Worm (Caenorhabditis elegans) whole organism, late embryonic: ENCODE measurements around the gene ent-1.

ENCODE experiments used
- F13H6.1 ChIP-seq: sonication (generic microtip); optimal IDR thresholded peaks from 2 replicates; lab custom pipeline; 2016; ENCODE audit warnings: missing genetic modification characterization, missing compliant biosample characterization
- K02D7.2 ChIP-seq: sonication (generic microtip); optimal IDR thresholded peaks from 2 replicates; lab custom pipeline; 2017; ENCODE audit warnings: mild to moderate bottlenecking, missing genetic modification characterization, missing compliant biosample characterization
- ama-1 ChIP-seq: fragments of 150-350 bp; optimal IDR thresholded peaks from 2 replicates; lab custom pipeline; 2014
- ceh-18 ChIP-seq: sonication (generic microtip); optimal IDR thresholded peaks from 2 replicates; lab custom pipeline; 2016; ENCODE audit warnings: missing genetic modification characterization, missing compliant biosample characterization
- ceh-22 ChIP-seq: sonication (generic microtip); optimal IDR thresholded peaks from 2 replicates; lab custom pipeline; 2017; ENCODE audit warnings: missing biosample characterization, missing genetic modification characterization
- ceh-24 ChIP-seq: sonication (generic microtip); optimal IDR thresholded peaks from 2 replicates; lab custom pipeline; 2016; ENCODE audit warnings: mild to moderate bottlenecking, missing genetic modification characterization, missing compliant biosample characterization
- ceh-30 ChIP-seq: fragments of 150-350 bp; optimal IDR thresholded peaks from 2 replicates; lab custom pipeline; 2014; ENCODE audit warnings: missing biosample characterization, missing genetic modification characterization
- ceh-31 ChIP-seq: sonication (generic microtip); optimal IDR thresholded peaks from 2 replicates; lab custom pipeline; 2016; ENCODE audit warnings: missing genetic modification characterization, missing compliant biosample characterization
- ceh-34 ChIP-seq: sonication (generic microtip); optimal IDR thresholded peaks from 2 replicates; lab custom pipeline; 2016; ENCODE audit warnings: mild to moderate bottlenecking, missing genetic modification characterization, missing compliant biosample characterization
- ceh-45 ChIP-seq: fragments of 200-800 bp; sonication (Bioruptor generic); IDR thresholded peaks from 2 replicates; pipeline ENCODE4 v1.3.6; 2022; ENCODE audit warnings: missing genetic modification reagents, missing genetic modification characterization, missing compliant biosample characterization
- ceh-6 ChIP-seq: fragments of 200-800 bp; sonication (Bioruptor generic); optimal IDR thresholded peaks from 2 replicates; lab custom pipeline; 2018; ENCODE audit warnings: mild to moderate bottlenecking, missing genetic modification characterization, missing compliant biosample characterization
- dve-1 ChIP-seq: sonication (generic microtip); optimal IDR thresholded peaks from 2 replicates; lab custom pipeline; 2017; ENCODE audit warnings: antibody characterized with exemption, mild to moderate bottlenecking, missing genetic modification characterization, missing compliant biosample characterization
- elt-2 ChIP-seq: sonication (generic microtip); optimal IDR thresholded peaks from 2 replicates; lab custom pipeline; 2016; ENCODE audit warnings: missing genetic modification reagents, missing genetic modification characterization, missing compliant biosample characterization
- elt-4 ChIP-seq: sonication (generic microtip); optimal IDR thresholded peaks from 2 replicates; lab custom pipeline; 2016; ENCODE audit warnings: missing genetic modification characterization, missing compliant biosample characterization
- eyg-1 ChIP-seq: sonication (generic microtip); optimal IDR thresholded peaks from 2 replicates; lab custom pipeline; 2016; ENCODE audit warnings: missing genotype, missing genetic modification characterization, missing compliant biosample characterization
- hlh-15 ChIP-seq: sonication (generic microtip); optimal IDR thresholded peaks from 2 replicates; lab custom pipeline; 2016; ENCODE audit warnings: missing genetic modification characterization, missing compliant biosample characterization
- hlh-30 ChIP-seq: sonication (generic microtip); optimal IDR thresholded peaks from 2 replicates; lab custom pipeline; 2017; ENCODE audit warnings: antibody characterized with exemption, missing genetic modification characterization, missing compliant biosample characterization; ENCODE audit not compliant: insufficient read depth
- hlh-6 ChIP-seq: sonication (generic microtip); optimal IDR thresholded peaks from 2 replicates; lab custom pipeline; 2016; ENCODE audit warnings: missing genotype, missing genetic modification characterization, missing compliant biosample characterization
- hlh-8 ChIP-seq: sonication (generic microtip); optimal IDR thresholded peaks from 2 replicates; lab custom pipeline; 2016; ENCODE audit warnings: missing genotype, missing genetic modification characterization, missing compliant biosample characterization
- lim-6 ChIP-seq: sonication (generic microtip); optimal IDR thresholded peaks from 2 replicates; lab custom pipeline; 2016; ENCODE audit warnings: missing genetic modification characterization, missing compliant biosample characterization
- lin-11 ChIP-seq: fragments of 200-800 bp; sonication (Bioruptor generic); optimal IDR thresholded peaks from 2 replicates; lab custom pipeline; 2018; ENCODE audit warnings: mild to moderate bottlenecking, missing genetic modification characterization, missing compliant biosample characterization
- madf-2 ChIP-seq: sonication (generic microtip); optimal IDR thresholded peaks from 2 replicates; lab custom pipeline; 2017; ENCODE audit warnings: missing genetic modification characterization, missing compliant biosample characterization
- nfya-1 ChIP-seq: sonication (generic microtip); optimal IDR thresholded peaks from 2 replicates; lab custom pipeline; 2017; ENCODE audit warnings: missing genetic modification characterization, mild to moderate bottlenecking, missing compliant biosample characterization, antibody characterized with exemption, moderate library complexity
- nhr-232 ChIP-seq: sonication (generic microtip); optimal IDR thresholded peaks from 2 replicates; lab custom pipeline; 2016; ENCODE audit warnings: missing genetic modification characterization, missing compliant biosample characterization
- npax-4 ChIP-seq: sonication (generic microtip); optimal IDR thresholded peaks from 2 replicates; lab custom pipeline; 2016; ENCODE audit warnings: missing genetic modification characterization, missing compliant biosample characterization
- pag-3 ChIP-seq: sonication (generic microtip); optimal IDR thresholded peaks from 2 replicates; lab custom pipeline; 2016; ENCODE audit warnings: missing compliant biosample characterization, missing genetic modification characterization, borderline replicate concordance
- pat-9 ChIP-seq: fragments of 200-800 bp; sonication (Bioruptor generic); optimal IDR thresholded peaks from 2 replicates; lab custom pipeline; 2018; ENCODE audit warnings: mild to moderate bottlenecking, missing genetic modification characterization, moderate library complexity, missing compliant biosample characterization
- pha-4 ChIP-seq: fragments of 150-350 bp; optimal IDR thresholded peaks from 2 replicates; lab custom pipeline; 2018; ENCODE audit warnings: missing biosample characterization, missing genetic modification reagents, missing genetic modification characterization
- pros-1 ChIP-seq: fragments of 150-350 bp; optimal IDR thresholded peaks from 2 replicates; lab custom pipeline; 2014; ENCODE audit warnings: missing biosample characterization, missing genetic modification reagents, missing genetic modification characterization
- ref-2 ChIP-seq: sonication (generic microtip); optimal IDR thresholded peaks from 2 replicates; lab custom pipeline; 2016; ENCODE audit warnings: missing genetic modification characterization, missing compliant biosample characterization
- rnt-1 ChIP-seq: sonication (generic microtip); optimal IDR thresholded peaks from 2 replicates; lab custom pipeline; 2016; ENCODE audit warnings: missing genetic modification characterization, missing compliant biosample characterization
- sox-2 ChIP-seq: fragments of 200-800 bp; sonication (Bioruptor generic); IDR thresholded peaks from 2 replicates; pipeline ENCODE4 v1.3.6; 2022; ENCODE audit warnings: missing genetic modification reagents, missing genetic modification characterization, missing compliant biosample characterization
- tbx-2 ChIP-seq: sonication (generic microtip); optimal IDR thresholded peaks from 2 replicates; lab custom pipeline; 2016; ENCODE audit warnings: missing genetic modification characterization, missing compliant biosample characterization
- tbx-7 ChIP-seq: sonication (generic microtip); optimal IDR thresholded peaks from 2 replicates; lab custom pipeline; 2016; ENCODE audit warnings: missing genotype, missing genetic modification characterization, missing compliant biosample characterization
- unc-42 ChIP-seq: sonication (generic microtip); optimal IDR thresholded peaks from 2 replicates; lab custom pipeline; 2016; ENCODE audit warnings: missing genotype, missing genetic modification characterization, missing compliant biosample characterization
- unc-55 ChIP-seq: sonication (generic microtip); optimal IDR thresholded peaks from 2 replicates; lab custom pipeline; 2017; ENCODE audit warnings: missing biosample characterization, missing genetic modification reagents, missing genetic modification characterization

The ent-1 gene

DNA sequence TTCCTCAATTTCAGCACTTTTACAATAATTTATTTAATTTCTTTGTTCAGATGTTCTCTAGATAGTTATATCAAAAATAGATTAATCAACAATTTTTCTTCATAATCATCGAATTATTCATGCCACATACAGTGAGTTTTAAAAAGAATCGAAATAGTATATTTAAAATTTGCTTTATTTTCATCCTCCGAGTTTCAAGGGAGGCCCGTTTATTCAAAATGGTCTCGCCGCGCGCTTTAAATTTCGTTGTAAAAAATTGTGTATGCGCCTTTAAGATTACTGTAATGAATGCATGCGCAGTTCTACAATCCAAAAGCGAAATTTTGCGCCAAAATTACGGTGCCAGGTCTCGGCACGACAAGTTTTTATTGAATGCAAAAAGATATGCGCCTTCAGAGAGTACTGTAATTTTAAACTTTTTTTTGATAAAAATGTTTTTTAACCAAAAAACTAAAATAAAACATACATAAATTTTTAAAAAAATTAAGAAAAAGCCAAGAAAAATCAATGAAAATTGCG, 4.6 kb upstream of the ent-1 start, which contains the start of gene ZK792.1:
Gene ZK792.1, plus strand, starts transcription at position 51 of the 519 bp plus-strand sequence.
- TF ChIP-seq ceh-22 (tag; lab: Kevin White, UChicago) (no peak), pros-1 (no peak), npax-4 (tag; lab: Kevin White, UChicago) (no peak), hlh-8 (tag; lab: Kevin White, UChicago) (no peak), eyg-1 (no peak), madf-2 (no peak), ceh-30 (no peak), unc-55 (GFP tag; lab: Kevin White, UChicago) (no peak), ceh-45 (GFP tag; lab: Robert Waterston, UW) (no peak)

DNA sequence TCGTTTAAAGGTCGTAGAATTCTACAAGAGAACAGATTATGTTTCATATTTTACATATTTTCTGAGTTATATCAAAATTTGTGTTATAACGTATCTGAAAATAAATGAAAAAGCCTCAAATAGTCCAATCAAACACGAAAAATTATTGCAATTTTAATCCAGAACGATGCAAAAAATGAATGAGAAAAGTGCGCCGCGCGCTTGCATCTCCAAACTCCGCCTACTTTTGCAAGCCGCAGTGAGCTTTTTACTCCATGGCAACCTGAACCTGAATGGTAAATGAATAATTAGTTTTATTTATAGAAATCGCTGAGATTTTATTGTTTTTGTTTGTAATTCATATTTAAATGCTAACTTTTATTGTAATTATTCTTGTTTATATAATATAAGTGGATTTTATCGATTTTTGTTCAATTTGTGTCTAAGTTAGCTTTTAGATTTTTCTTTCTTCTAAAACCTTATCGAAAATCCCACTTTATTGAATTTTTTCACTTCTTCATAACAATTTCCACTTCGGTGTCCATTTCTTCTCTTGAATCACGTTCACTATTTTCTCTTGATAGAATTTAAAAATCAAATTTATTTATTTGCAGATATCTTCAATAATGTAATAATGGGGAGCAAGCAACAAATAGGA, 992 bp upstream of the ent-1 start, which contains the start of gene ZK809.5:
Gene ZK809.5, plus strand, starts transcription at position 587 of the 637 bp plus-strand sequence.
- TF ChIP-seq ref-2 (no peak), elt-2 (peak; percentile 9), rnt-1 (tag; lab: Kevin White, UChicago) (no peak), sox-2 (GFP tag; lab: Robert Waterston, UW) (no peak), pha-4 (no peak), nfya-1 (tag; lab: Kevin White, UChicago) (peak; percentile 12)

ce11 chrIV:11651965-11652453, 3.3 kb downstream of the ent-1 start, which contains the start of the genes acl-3 and ndub-6:
TSS of gene acl-3 (minus strand) at chrIV:11652023.
TSS of gene ndub-6 (plus strand) at chrIV:11652403.
- no peak for TF ChIP-seq ceh-6
- TF ChIP-seq nhr-232 (tag; lab: Kevin White, UChicago) = no peak
- no peak for TF ChIP-seq K02D7.2 (tag; lab: Kevin White, UChicago)
- TF ChIP-seq ceh-24 (tag; lab: Kevin White, UChicago) = no peak
- no peak for TF ChIP-seq hlh-15 (tag; lab: Kevin White, UChicago)
- no peak for TF ChIP-seq unc-42 (tag; lab: Kevin White, UChicago)
- no peak for TF ChIP-seq tbx-2
- TF ChIP-seq ceh-18 (tag; lab: Kevin White, UChicago) = no peak
- TF ChIP-seq pat-9 (tag; lab: Kevin White, UChicago) = no peak
- TF ChIP-seq ceh-31 (tag; lab: Kevin White, UChicago) = no peak
- no peak for TF ChIP-seq hlh-30 (tag; lab: Kevin White, UChicago)
- no peak for TF ChIP-seq ceh-34 (tag; lab: Kevin White, UChicago)
- no peak for TF ChIP-seq npax-4 (tag; lab: Kevin White, UChicago)

DNA sequence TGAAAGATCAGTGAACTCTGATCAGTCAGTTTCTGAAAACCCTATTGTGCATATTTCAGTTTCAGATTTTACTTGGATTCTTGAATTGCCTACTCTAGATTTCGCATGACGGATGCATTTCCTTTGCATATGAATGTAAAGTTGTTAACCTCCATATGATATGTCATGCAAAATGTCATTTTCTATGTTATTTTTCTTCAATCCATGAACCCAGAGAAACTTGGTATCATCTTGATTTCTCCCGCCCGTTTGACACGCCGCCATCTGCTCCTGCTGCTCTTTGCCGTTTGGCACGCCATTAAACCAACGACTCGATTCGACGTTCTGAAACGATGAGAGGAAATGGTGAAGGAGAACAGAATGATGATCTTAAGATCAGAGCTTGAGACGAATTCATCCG, 4.9 kb downstream of the ent-1 start:
- TF ChIP-seq lim-6 = no peak
- TF ChIP-seq pat-9 (tag; lab: Kevin White, UChicago) = no peak
- TF ChIP-seq pha-4 = no peak
- no peak for TF ChIP-seq ref-2
- TF ChIP-seq elt-4 (tag; lab: Kevin White, UChicago) = no peak
- no peak for TF ChIP-seq F13H6.1
- no peak for TF ChIP-seq ama-1 (lab: Kevin White, UChicago)

DNA sequence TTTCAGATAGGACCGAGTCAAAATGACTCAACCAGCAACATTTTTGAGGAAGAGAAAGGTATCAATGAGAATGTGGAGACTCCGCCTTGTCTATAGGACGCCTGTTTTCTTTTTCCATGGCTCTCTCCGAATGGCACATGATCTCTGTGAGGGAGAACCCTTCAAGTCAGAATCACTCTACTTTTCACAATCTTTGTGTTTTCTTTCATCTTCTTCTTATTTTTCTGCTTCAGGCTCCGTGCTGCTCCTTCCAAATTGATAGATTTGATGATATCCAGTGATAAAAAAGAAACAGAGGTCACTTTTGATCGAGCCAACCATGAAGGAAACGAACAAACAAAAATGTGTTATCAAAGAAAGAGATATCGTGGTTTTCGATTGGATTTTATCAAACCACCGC, 6.2 kb downstream of the ent-1 start, which contains the start of gene ZK809.8:
Gene ZK809.8, minus strand, starts transcription at position 34 of the 400 bp plus-strand sequence.
- no peak for TF ChIP-seq tbx-7
- no peak for TF ChIP-seq lin-11 (tag; lab: Kevin White, UChicago)
- no peak for TF ChIP-seq hlh-6 (tag; lab: Kevin White, UChicago)
- TF ChIP-seq pag-3 (tag; lab: Kevin White, UChicago) = no peak
- no peak for TF ChIP-seq elt-4 (tag; lab: Kevin White, UChicago)
- peak; percentile 51 for TF ChIP-seq ceh-18 (tag; lab: Kevin White, UChicago)
- no peak for TF ChIP-seq ama-1 (lab: Kevin White, UChicago)
- TF ChIP-seq dve-1 = no peak
